Fruit fly (Drosophila melanogaster) whole organism, embryonic: ENCODE results near the gene mil.
A peak's percentile ranks its signal among the peaks of the same experiment; 100 is the strongest.

ENCODE experiments used
- ATbp ChIP-seq: fragments of 200-800 bp; sonication (Bioruptor generic); optimal IDR thresholded peaks from 2 replicates; lab custom pipeline; 2017; ENCODE audit warnings: missing biosample characterization, mild to moderate bottlenecking, missing genetic modification characterization, missing genetic modification reagents
- Ada2b ChIP-seq: fragments of 200-800 bp; sonication (Bioruptor generic); IDR thresholded peaks from 2 replicates; pipeline ENCODE4 v1.3.6; 2022; ENCODE audit warnings: missing biosample characterization, missing genetic modification characterization
- Bgb ChIP-seq: fragments of 200-800 bp; sonication (Bioruptor generic); IDR thresholded peaks from 2 replicates; pipeline ENCODE4 v1.3.6; 2022; ENCODE audit warnings: missing biosample characterization, missing genetic modification characterization; ENCODE audit not compliant: partially characterized antibody
- CG1024 ChIP-seq: fragments of 200-800 bp; sonication (Bioruptor generic); IDR thresholded peaks from 2 replicates; pipeline ENCODE4 v1.3.6; 2022; ENCODE audit warnings: missing biosample characterization, missing genetic modification characterization
- CG10431 ChIP-seq: fragments of 200-800 bp; sonication (Bioruptor generic); optimal IDR thresholded peaks from 3 replicates; lab custom pipeline; 2018; ENCODE audit warnings: missing biosample characterization, mild to moderate bottlenecking, missing genetic modification characterization
- CG10979 ChIP-seq: fragments of 200-800 bp; sonication (Bioruptor generic); optimal IDR thresholded peaks from 2 replicates; lab custom pipeline; 2018; ENCODE audit warnings: missing biosample characterization, mild to moderate bottlenecking, missing genetic modification characterization, moderate library complexity
- CG11085 ChIP-seq: fragments of 200-800 bp; sonication (Bioruptor generic); IDR thresholded peaks from 2 replicates; pipeline ENCODE4 v1.3.6; 2022; ENCODE audit warnings: missing biosample characterization, missing genetic modification characterization
- CG11504 ChIP-seq: fragments of 200-800 bp; sonication (Bioruptor generic); optimal IDR thresholded peaks from 3 replicates; lab custom pipeline; 2019; ENCODE audit warnings: missing biosample characterization, mild to moderate bottlenecking, missing genetic modification characterization, moderate library complexity
- CG12942 ChIP-seq: fragments of 200-800 bp; sonication (Bioruptor generic); optimal IDR thresholded peaks from 3 replicates; lab custom pipeline; 2016; ENCODE audit warnings: missing biosample characterization, missing genetic modification characterization
- CG15073 ChIP-seq: fragments of 200-800 bp; sonication (Bioruptor generic); optimal IDR thresholded peaks from 2 replicates; lab custom pipeline; 2016; ENCODE audit warnings: missing biosample characterization, missing genetic modification characterization
- CG17186 ChIP-seq: fragments of 200-800 bp; sonication (Bioruptor generic); optimal IDR thresholded peaks from 3 replicates; lab custom pipeline; 2017; ENCODE audit warnings: missing biosample characterization, missing genetic modification reagents, missing genetic modification characterization
- CG17612 ChIP-seq: fragments of 200-800 bp; sonication (Bioruptor generic); IDR thresholded peaks from 2 replicates; pipeline ENCODE4 v1.3.6; 2022; ENCODE audit warnings: missing biosample characterization, missing genetic modification characterization
- CG17802 ChIP-seq: fragments of 200-800 bp; sonication (Bioruptor generic); optimal IDR thresholded peaks from 2 replicates; lab custom pipeline; 2018; ENCODE audit warnings: missing biosample characterization, mild to moderate bottlenecking, missing genetic modification characterization, moderate library complexity
- CG2202 ChIP-seq: fragments of 200-800 bp; sonication (Bioruptor generic); optimal IDR thresholded peaks from 2 replicates; lab custom pipeline; 2018; ENCODE audit warnings: missing biosample characterization, mild to moderate bottlenecking, missing genetic modification characterization
- CG31224 ChIP-seq: fragments of 200-800 bp; sonication (Bioruptor generic); IDR thresholded peaks from 2 replicates; pipeline ENCODE4 v1.3.6; 2022; ENCODE audit warnings: missing biosample characterization, missing genetic modification characterization
- CG32772 ChIP-seq: fragments of 200-800 bp; sonication (Bioruptor generic); IDR thresholded peaks from 2 replicates; pipeline ENCODE4 v1.3.6; 2022; ENCODE audit warnings: missing biosample characterization, missing genetic modification characterization
- CG4854 ChIP-seq: fragments of 200-800 bp; sonication (Bioruptor generic); optimal IDR thresholded peaks from 2 replicates; lab custom pipeline; 2016; ENCODE audit warnings: missing biosample characterization, missing genetic modification characterization, inconsistent platforms
- CG8089 ChIP-seq: fragments of 200-800 bp; sonication (Bioruptor generic); optimal IDR thresholded peaks from 3 replicates; lab custom pipeline; 2016; ENCODE audit warnings: missing biosample characterization, missing genetic modification characterization
- CG8359 ChIP-seq: fragments of 200-800 bp; sonication (Bioruptor generic); optimal IDR thresholded peaks from 2 replicates; lab custom pipeline; 2017; ENCODE audit warnings: missing biosample characterization, mild to moderate bottlenecking, missing genetic modification characterization, borderline replicate concordance
- CTCF ChIP-seq: fragments of 200-800 bp; sonication (Bioruptor generic); optimal IDR thresholded peaks from 2 replicates; lab custom pipeline; 2017; ENCODE audit warnings: missing biosample characterization, mild to moderate bottlenecking, missing genetic modification characterization, moderate library complexity
- Dek ChIP-seq: fragments of 200-800 bp; sonication (Bioruptor generic); optimal IDR thresholded peaks from 3 replicates; lab custom pipeline; 2019; ENCODE audit warnings: missing biosample characterization, mild to moderate bottlenecking, missing genetic modification characterization, moderate library complexity
- Gsc ChIP-seq: fragments of 200-800 bp; sonication (Bioruptor generic); IDR thresholded peaks from 2 replicates; pipeline ENCODE4 v1.3.6; 2022; ENCODE audit warnings: missing biosample characterization, missing genetic modification characterization
- H2.0 ChIP-seq: fragments of 200-800 bp; sonication (Bioruptor generic); IDR thresholded peaks from 2 replicates; pipeline ENCODE4 v1.3.6; 2022; ENCODE audit warnings: missing biosample characterization, missing genetic modification characterization
- HHEX ChIP-seq: fragments of 200-800 bp; sonication (Bioruptor generic); optimal IDR thresholded peaks from 3 replicates; lab custom pipeline; 2017; ENCODE audit warnings: missing biosample characterization, mild to moderate bottlenecking, missing genetic modification characterization, missing genetic modification reagents
- HLH3B ChIP-seq: fragments of 200-800 bp; sonication (Bioruptor generic); IDR thresholded peaks from 2 replicates; pipeline ENCODE4 v1.3.6; 2022; ENCODE audit warnings: missing biosample characterization, missing genetic modification characterization
- HLH4C ChIP-seq: fragments of 200-800 bp; sonication (Bioruptor generic); IDR thresholded peaks from 3 replicates; pipeline ENCODE4 v1.3.6; 2022; ENCODE audit warnings: missing biosample characterization, missing genetic modification characterization; ENCODE audit not compliant: partially characterized antibody
- HmgZ ChIP-seq: fragments of 200-800 bp; sonication (Bioruptor generic); optimal IDR thresholded peaks from 2 replicates; lab custom pipeline; 2018; ENCODE audit warnings: missing biosample characterization, mild to moderate bottlenecking, missing genetic modification characterization
- Hmr ChIP-seq: fragments of 200-800 bp; sonication (Bioruptor generic); optimal IDR thresholded peaks from 3 replicates; lab custom pipeline; 2017; ENCODE audit warnings: mild to moderate bottlenecking, missing biosample characterization, missing genetic modification reagents, missing genetic modification characterization
- Lhr ChIP-seq: fragments of 200-800 bp; sonication (Bioruptor generic); optimal IDR thresholded peaks from 3 replicates; lab custom pipeline; 2017; ENCODE audit warnings: mild to moderate bottlenecking, missing biosample characterization, missing genetic modification reagents, missing genetic modification characterization
- MESR4 ChIP-seq: fragments of 200-800 bp; sonication (Bioruptor generic); optimal IDR thresholded peaks from 2 replicates; lab custom pipeline; 2018; ENCODE audit warnings: missing biosample characterization, mild to moderate bottlenecking, missing genetic modification characterization, moderate library complexity
- MTF-1 ChIP-seq: fragments of 200-800 bp; sonication (Bioruptor generic); optimal IDR thresholded peaks from 2 replicates; lab custom pipeline; 2018; ENCODE audit warnings: missing biosample characterization, mild to moderate bottlenecking, missing genetic modification characterization, borderline replicate concordance
- Meics ChIP-seq: fragments of 200-800 bp; sonication (Bioruptor generic); optimal IDR thresholded peaks from 2 replicates; lab custom pipeline; 2017; ENCODE audit warnings: missing biosample characterization, mild to moderate bottlenecking, missing genetic modification characterization
- NC2β ChIP-seq: fragments of 200-800 bp; sonication (Bioruptor generic); optimal IDR thresholded peaks from 2 replicates; lab custom pipeline; 2016; ENCODE audit warnings: missing biosample characterization, missing genetic modification characterization
- Pdp1 ChIP-seq, 2 experiments: fragments of 200-800 bp; sonication (Bioruptor generic); optimal IDR thresholded peaks; 3 replicates each; lab custom pipeline; 2016; ENCODE audit warnings: missing biosample characterization in 2 of 2, missing genetic modification characterization in 2 of 2, mild to moderate bottlenecking in 1 of 2, moderate library complexity in 1 of 2
- Trl ChIP-seq, 3 experiments: fragments of >200 bp in 2 of 3; fragments of 200-800 bp in 1 of 3; sonication (Bioruptor generic) in 1 of 3; optimal IDR thresholded peaks; 2 replicates in 1 of 3; 3 replicates in 2 of 3; lab custom pipeline; 2016 to 2017; ENCODE audit warnings: missing biosample characterization in 1 of 3, missing genetic modification characterization in 1 of 3
- amos ChIP-seq: fragments of 200-800 bp; sonication (Bioruptor generic); IDR thresholded peaks from 2 replicates; pipeline ENCODE4 v1.3.6; 2022; ENCODE audit warnings: missing biosample characterization, missing genetic modification characterization; ENCODE audit not compliant: partially characterized antibody
- aop ChIP-seq: fragments of 200-800 bp; sonication (Bioruptor generic); IDR thresholded peaks from 2 replicates; pipeline ENCODE4 v1.3.6; 2022; ENCODE audit warnings: missing biosample characterization, missing genetic modification characterization
- bowl ChIP-seq: fragments of 200-800 bp; sonication (Bioruptor generic); IDR thresholded peaks from 2 replicates; pipeline ENCODE4 v1.3.6; 2022; ENCODE audit warnings: missing biosample characterization, missing genetic modification characterization
- ci ChIP-seq: fragments of 200-800 bp; sonication (Bioruptor generic); IDR thresholded peaks from 3 replicates; pipeline ENCODE4 v1.3.6; 2022; ENCODE audit warnings: missing biosample characterization, missing genetic modification characterization
- gro ChIP-seq: fragments of 200-800 bp; sonication (Bioruptor generic); optimal IDR thresholded peaks from 2 replicates; lab custom pipeline; 2016; ENCODE audit warnings: missing biosample characterization, missing genetic modification characterization
- kni ChIP-seq: fragments of 200-800 bp; sonication (Bioruptor generic); optimal IDR thresholded peaks from 3 replicates; lab custom pipeline; 2017; ENCODE audit warnings: mild to moderate bottlenecking, missing biosample characterization, missing genetic modification reagents, missing genetic modification characterization
- knrl ChIP-seq: fragments of 200-800 bp; sonication (Bioruptor generic); IDR thresholded peaks from 3 replicates; pipeline ENCODE4 v1.3.6; 2022; ENCODE audit warnings: missing biosample characterization, missing genetic modification characterization; ENCODE audit not compliant: partially characterized antibody
- nau ChIP-seq: fragments of 200-800 bp; sonication (Bioruptor generic); optimal IDR thresholded peaks from 3 replicates; lab custom pipeline; 2017; ENCODE audit warnings: missing biosample characterization, mild to moderate bottlenecking, missing genetic modification characterization, missing genetic modification reagents
- otp ChIP-seq: fragments of 200-800 bp; sonication (Bioruptor generic); IDR thresholded peaks from 3 replicates; pipeline ENCODE4, ENCODE4 v1.3.6; 2022; ENCODE audit warnings: missing biosample characterization, missing genetic modification characterization
- ro ChIP-seq: fragments of 200-800 bp; sonication (Bioruptor generic); IDR thresholded peaks from 2 replicates; pipeline ENCODE4 v1.3.6; 2022; ENCODE audit warnings: missing biosample characterization, missing genetic modification characterization
- slou ChIP-seq: fragments of 200-800 bp; sonication (Bioruptor generic); optimal IDR thresholded peaks from 3 replicates; lab custom pipeline; 2016; ENCODE audit warnings: missing biosample characterization, missing genetic modification characterization
- tna ChIP-seq: fragments of 200-800 bp; sonication (Bioruptor generic); IDR thresholded peaks from 2 replicates; pipeline ENCODE4 v1.3.6; 2022; ENCODE audit warnings: missing biosample characterization, missing genetic modification characterization; ENCODE audit not compliant: partially characterized antibody
- unc-4 ChIP-seq: fragments of 200-800 bp; sonication (Bioruptor generic); IDR thresholded peaks from 2 replicates; pipeline ENCODE4 v1.3.6; 2022; ENCODE audit warnings: missing biosample characterization, missing genetic modification characterization; ENCODE audit not compliant: partially characterized antibody
- zfh2 ChIP-seq: fragments of 200-800 bp; sonication (Bioruptor generic); optimal IDR thresholded peaks from 2 replicates; lab custom pipeline; 2016; ENCODE audit warnings: missing biosample characterization, missing genetic modification characterization

mil gene

dm6 chr3R:27922673-27923175 lies 10.5 kb downstream of the mil start, which contains the start of gene RpL4 (continued):
- TF ChIP-seq Bgb (GFP tag; lab: Robert Waterston, UW) (peak; percentile 43), HHEX (GFP tag; lab: Kevin White, UChicago) (peak; percentile 87), amos (GFP tag; lab: Robert Waterston, UW) (no peak), CG10979 (peak; percentile 57), NC2β (peak; percentile 96), MTF-1 (GFP tag; lab: Kevin White, UChicago) (peak; percentile 96), tna (0 out of 2 replicates have a peak, but pooled peaks have one; percentile 16), zfh2 (GFP tag; lab: Kevin White, UChicago) (peak; percentile 44), ro (GFP tag; lab: Robert Waterston, UW) (no peak), nau (GFP tag; lab: Kevin White, UChicago) (peak; percentile 82), Trl (optimal IDR thresholded peaks at IDR 0.05; lab: Kevin White, UChicago) (no peak), Trl (GFP tag; optimal IDR thresholded peaks at IDR 0.05; lab: Kevin White, UChicago) (peak; percentile 85), Hmr (peak; percentile 94), otp (peak; percentile 93), CG8359 (GFP tag; lab: Kevin White, UChicago) (peak; percentile 60), HmgZ (tag; lab: Kevin White, UChicago) (peak; percentile 65), CG10431 (GFP tag; lab: Kevin White, UChicago) (peak; percentile 93), CG1024 (peak; percentile 83), CG2202 (tag; lab: Kevin White, UChicago) (peak; percentile 78), Ada2b (peak; percentile 56; the same call in 1 of the 2 replicates), unc-4 (GFP tag; lab: Robert Waterston, UW) (no peak), Gsc (GFP tag; lab: Robert Waterston, UW) (no peak), CG17802 (tag; lab: Kevin White, UChicago) (peak; percentile 71), CG17612 (GFP tag; lab: Robert Waterston, UW) (no peak), gro (peak; percentile 82), kni (GFP tag; lab: Kevin White, UChicago) (peak; percentile 58), HLH4C (GFP tag; lab: Robert Waterston, UW) (no peak), aop (GFP tag; lab: Robert Waterston, UW) (no peak), bowl (GFP tag; lab: Robert Waterston, UW) (peak; percentile 25; the same call in 1 of the 2 replicates), CG32772 (GFP tag; lab: Robert Waterston, UW) (peak; percentile 42; the same call in 1 of the 2 replicates), CTCF (GFP tag; lab: Kevin White, UChicago) (peak; percentile 45), CG11085 (GFP tag; lab: Robert Waterston, UW) (peak; percentile 68; the same call in 1 of the 2 replicates), ATbp (GFP tag; lab: Kevin White, UChicago) (peak; percentile 84), knrl (no peak), CG31224 (GFP tag; lab: Robert Waterston, UW) (peak; percentile 60), CG4854 (GFP tag; lab: Kevin White, UChicago) (peak; percentile 78), CG8089 (GFP tag; lab: Kevin White, UChicago) (peak; percentile 78), CG12942 (GFP tag; lab: Kevin White, UChicago) (peak; percentile 26), MESR4 (peak; percentile 99), Lhr (GFP tag; lab: Kevin White, UChicago) (peak; percentile 89), CG11504 (tag; lab: Kevin White, UChicago) (peak; percentile 71), Meics (GFP tag; lab: Kevin White, UChicago) (peak; percentile 93), ci (peak; percentile 97), CG17186 (GFP tag; lab: Kevin White, UChicago) (peak; percentile 56), HLH3B (peak; percentile 78), Dek (tag; lab: Kevin White, UChicago) (peak; percentile 53), H2.0 (peak; percentile 83), Pdp1 (GFP tag; optimal IDR thresholded peaks at IDR 0.05; lab: Kevin White, UChicago) (peak; percentile 61 to 62), slou (GFP tag; lab: Kevin White, UChicago) (peak; percentile 35), CG15073 (no peak)
